Worm (Caenorhabditis elegans) whole organism, L4/young adult: ENCODE data around the gene C09F5.3.
"Not testable (repeated sequence)": the region's sequence is repeated elsewhere in the genome, so short reads cannot be mapped to it uniquely, and the experiment has no call there.

Experiments
- W03F9.2 ChIP-seq: fragments of 150-350 bp; optimal IDR thresholded peaks from 2 replicates; lab custom pipeline; 2014; ENCODE audit warnings: missing biosample characterization, missing genetic modification characterization
- dao-5 ChIP-seq: sonication (generic microtip); optimal IDR thresholded peaks from 2 replicates; lab custom pipeline; 2016; ENCODE audit warnings: missing genotype, missing genetic modification characterization, moderate library complexity, missing compliant biosample characterization
- him-1 ChIP-seq: sonication (generic microtip); optimal IDR thresholded peaks from 2 replicates; lab custom pipeline; 2016; ENCODE audit warnings: missing genotype, missing genetic modification reagents, missing genetic modification characterization, missing compliant biosample characterization

The C09F5.3 gene

DNA sequence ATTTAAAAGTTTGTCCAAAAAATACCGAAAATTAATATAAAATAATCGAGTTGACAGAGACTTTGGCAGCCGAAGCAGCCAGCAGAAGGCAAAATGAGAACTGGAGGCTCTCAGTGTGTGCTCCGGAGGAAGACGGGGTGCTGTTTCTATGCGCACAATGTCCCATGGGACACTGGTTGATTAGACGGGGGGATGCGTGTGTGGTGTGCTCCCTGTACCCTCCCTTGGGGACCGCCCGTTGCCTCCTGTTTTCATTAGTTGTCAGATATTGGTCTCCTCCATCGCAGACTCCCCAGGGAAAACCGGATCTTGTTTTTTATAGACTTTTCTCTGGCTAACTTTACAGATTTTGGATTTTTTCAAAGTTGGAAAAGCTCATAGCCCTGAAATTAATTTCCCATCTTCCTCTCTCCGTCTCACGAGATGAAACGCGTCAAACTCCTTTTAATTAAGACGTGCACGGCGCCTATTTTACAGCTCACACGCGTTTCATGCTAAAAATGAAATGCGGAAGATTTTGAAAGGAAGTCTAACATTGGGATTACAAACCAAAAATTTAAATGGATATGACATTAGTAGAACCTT, at the start of gene C09F5.3:
TSS of gene C09F5.3 (minus strand) at position 94 of the 585 bp plus-strand sequence.
- TF ChIP-seq dao-5 (no peak), W03F9.2 (tag; lab: Kevin White, UChicago) (no peak), him-1 (tag; lab: Kevin White, UChicago) (no peak)

DNA sequence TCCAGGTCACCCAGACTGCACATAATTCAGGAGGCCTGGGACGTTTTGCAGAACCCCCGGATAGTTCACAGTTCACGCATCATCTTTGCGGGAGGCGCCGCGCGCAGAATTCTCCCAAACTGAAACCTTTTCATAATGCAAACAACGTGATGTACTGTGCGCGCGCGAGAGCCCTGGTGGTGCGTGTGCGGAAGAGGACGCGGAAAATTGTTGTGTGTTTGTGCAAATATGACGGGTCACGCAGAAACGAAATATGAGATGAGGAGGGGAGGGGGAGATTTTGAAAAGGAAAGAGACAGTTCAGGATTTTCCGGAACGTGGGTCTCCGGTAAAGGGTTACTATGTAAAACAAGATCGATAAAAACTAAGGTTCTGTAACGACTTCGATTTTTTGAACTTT, 45.0 kb upstream of the C09F5.3 start:
- TF ChIP-seq W03F9.2 (tag; lab: Kevin White, UChicago): no peak
- no peak for TF ChIP-seq dao-5

DNA sequence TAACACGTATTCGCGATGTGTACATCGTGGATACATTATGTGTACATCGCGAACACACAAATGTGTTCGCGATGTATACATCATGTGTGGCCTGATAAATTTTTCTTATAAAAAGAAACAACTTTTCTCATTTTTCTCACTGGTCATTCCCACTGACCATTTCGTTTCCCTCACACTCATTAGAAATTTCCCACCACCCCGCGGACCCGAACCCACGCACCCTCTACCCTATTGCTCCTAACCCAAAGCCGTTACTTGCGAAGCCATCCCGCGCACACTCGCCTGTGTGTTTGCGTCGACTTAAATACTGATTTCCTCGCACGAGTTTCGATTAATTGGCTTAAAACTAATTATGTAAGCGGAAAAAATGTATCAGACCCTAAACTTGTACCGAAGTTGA, 33.7 kb upstream of the C09F5.3 start:
- TF ChIP-seq him-1 (tag; lab: Kevin White, UChicago): no peak
- peak; percentile 58 for TF ChIP-seq dao-5

DNA sequence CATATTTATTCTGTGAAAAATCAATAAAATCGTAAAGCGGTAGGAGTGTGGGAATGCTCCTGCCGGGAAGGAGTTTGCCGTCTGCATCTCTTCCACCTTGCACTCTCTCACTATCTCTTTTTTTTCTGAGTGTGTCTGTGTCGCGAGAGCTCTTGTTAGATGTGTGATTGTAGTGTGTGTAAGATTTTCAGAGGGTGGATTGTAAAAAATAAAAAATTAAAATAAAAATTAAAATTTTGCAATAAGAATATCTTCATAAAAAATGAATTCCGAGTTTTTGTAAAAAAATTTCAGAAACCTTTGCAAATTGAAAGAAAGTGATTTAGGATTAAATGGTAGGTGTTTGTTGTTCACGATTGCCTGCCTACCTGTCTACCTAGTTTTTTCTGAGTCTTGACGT, 31.3 kb upstream of the C09F5.3 start, which contains the start of gene sel-15:
TSS of gene sel-15 (minus strand) at position 101 of the 400 bp plus-strand sequence.
- TF ChIP-seq dao-5 (no peak), W03F9.2 (tag; lab: Kevin White, UChicago) (no peak), him-1 (tag; lab: Kevin White, UChicago) (no peak)

DNA sequence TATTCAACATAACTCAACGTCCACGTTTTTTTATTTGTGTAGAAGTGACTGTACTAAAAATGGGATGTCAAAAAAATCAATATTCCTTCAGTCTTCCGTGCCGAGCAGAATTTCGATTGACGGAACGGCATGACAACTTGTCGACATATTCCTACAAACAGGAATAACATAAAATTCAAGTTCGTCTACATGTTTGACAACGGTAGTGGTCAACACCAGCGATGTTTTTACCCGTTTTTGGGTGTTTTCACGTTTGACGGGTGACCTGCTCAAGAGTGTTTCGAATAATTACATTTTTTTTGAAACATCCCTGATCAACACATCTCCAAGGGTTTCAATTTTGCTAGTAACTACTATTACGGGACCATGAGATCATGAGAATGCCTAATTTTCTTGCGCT, 26.9 kb upstream of the C09F5.3 start, which contains the start of gene W02B3.7:
TSS of gene W02B3.7 (minus strand) at position 101 of the 400 bp plus-strand sequence.
- no peak for TF ChIP-seq dao-5
- no peak for TF ChIP-seq W03F9.2 (tag; lab: Kevin White, UChicago)
- TF ChIP-seq him-1 (tag; lab: Kevin White, UChicago): no peak

DNA sequence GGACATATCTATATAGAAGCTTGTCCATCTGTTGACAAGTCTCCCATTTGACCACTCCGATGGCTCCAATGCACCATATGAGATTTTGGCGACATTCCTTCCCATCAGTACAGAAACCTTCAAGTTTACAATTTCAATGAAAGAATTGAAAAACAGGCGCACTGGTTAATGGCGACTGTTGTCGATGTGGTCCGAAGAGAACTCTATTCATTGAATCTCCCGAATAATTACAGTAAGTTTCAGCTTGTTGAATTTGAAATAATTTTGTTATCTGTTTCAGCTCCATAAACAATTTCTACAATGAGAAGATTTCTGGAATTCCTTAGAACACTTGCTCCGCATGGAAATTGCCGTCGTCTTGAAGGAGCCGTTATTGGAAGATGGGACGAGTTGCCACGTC, 23.8 kb upstream of the C09F5.3 start, which contains the start of gene elf-1:
TSS of gene elf-1 (plus strand) at position 301 of the 400 bp plus-strand sequence.
- not testable (repeated sequence) for TF ChIP-seq him-1 (tag; lab: Kevin White, UChicago); W03F9.2 (tag; lab: Kevin White, UChicago); dao-5

DNA sequence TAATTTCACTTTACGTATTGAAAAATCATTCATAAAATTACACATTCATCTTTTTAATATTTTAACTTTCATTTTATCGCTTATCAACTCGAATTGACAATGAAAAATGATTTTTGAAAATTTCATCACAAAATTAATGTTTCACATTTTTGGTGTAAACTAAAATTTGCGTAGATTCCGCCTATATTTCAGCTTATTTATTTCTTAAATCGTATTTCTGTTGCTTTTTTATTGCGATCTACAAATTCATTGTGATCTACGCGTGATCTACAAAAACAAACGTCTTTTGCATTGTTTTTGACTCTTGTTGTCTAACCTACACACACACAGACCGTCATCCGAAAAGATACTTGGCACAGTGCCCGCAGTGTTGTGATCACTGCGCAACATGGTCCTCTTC, 23.0 kb upstream of the C09F5.3 start:
- TF ChIP-seq W03F9.2 (tag; lab: Kevin White, UChicago): no peak
- TF ChIP-seq dao-5: no peak
- no peak for TF ChIP-seq him-1 (tag; lab: Kevin White, UChicago)

DNA sequence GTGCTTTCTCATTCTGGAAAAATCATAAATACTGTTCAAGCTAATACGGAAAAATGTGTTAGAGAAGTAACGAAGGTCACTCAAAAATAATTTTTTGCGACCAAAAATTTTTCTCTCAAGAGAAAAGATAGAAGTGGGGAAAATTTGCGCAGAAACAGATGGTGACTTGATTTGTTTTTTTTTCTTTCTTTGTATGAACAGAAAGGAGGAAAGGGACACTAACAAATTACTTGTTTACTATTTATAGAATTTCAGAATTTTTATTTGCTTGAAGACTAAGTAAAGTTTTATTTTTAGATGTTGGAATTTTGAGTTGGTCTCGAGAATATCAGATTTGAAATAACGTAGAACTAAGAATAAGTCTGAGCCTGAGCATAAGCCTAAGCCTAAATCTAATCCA, 18.3 kb upstream of the C09F5.3 start, which contains the start of gene W02B3.4:
TSS of gene W02B3.4 (minus strand) at position 101 of the 400 bp plus-strand sequence.
- TF ChIP-seq dao-5 (no peak), W03F9.2 (tag; lab: Kevin White, UChicago) (no peak), him-1 (tag; lab: Kevin White, UChicago) (no peak)

DNA sequence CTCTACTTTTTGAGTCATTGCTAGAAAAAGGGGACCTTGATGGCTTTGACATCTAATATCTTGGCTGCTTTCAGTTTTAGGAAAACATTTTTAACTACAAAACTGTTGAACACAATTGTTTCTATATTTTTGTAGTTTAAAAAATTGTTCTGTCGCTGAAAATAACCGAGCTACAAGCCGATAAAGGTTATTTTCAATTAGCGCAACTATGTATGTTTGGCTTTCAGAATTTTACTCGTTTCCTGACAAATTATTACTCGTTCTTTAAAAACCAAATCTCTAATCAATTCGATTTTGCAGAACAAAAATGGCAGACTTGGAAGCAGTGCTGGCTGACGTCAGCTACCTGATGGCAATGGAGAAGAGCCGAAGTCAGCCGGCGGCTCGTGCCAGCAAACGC, 10.8 kb upstream of the C09F5.3 start, which contains the start of gene grk-2:
TSS of gene grk-2 (plus strand) at position 301 of the 400 bp plus-strand sequence.
- TF ChIP-seq him-1 (tag; lab: Kevin White, UChicago) (no peak), W03F9.2 (tag; lab: Kevin White, UChicago) (no peak), dao-5 (no peak)

DNA sequence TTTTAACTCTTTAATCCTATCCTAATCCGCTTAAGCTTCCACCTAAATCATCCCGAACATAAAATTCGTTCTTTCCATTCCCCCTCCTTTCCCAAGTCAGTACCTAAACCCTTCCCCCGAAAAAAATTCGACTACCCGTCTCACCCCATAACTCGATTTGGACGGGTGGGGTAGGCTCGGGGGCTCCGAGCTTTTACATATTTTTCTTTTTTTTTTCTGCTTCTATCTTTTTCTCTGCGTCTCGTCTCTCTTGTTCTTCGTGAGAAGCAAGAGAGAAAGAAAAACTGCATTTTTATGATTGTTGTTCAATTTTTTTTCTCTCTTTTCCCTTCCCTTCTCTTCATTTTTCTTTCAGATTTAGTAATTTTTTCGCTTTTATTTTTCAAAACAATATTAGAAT, 10.3 kb upstream of the C09F5.3 start:
- TF ChIP-seq him-1 (tag; lab: Kevin White, UChicago) (no peak), dao-5 (no peak), W03F9.2 (tag; lab: Kevin White, UChicago) (no peak)

DNA sequence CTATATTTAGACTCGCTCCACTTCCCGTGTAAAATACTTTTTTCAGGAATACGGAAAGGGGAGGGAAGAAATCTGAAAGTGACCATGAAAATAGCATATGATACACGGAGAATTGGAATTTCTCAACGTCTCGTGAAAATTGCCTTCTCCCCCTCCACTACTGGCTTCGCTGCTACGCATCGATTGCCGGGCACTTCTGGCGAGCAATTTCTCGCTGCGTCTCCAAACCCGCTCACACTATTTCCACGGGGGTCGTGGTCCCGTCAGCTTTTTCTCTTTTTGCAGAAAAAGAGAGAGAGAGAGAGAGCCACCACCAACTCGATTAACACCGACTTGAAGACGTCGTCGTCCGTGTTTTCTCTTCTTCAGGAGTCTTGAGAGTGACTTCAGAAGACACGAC, 5.9 kb upstream of the C09F5.3 start:
- no peak for TF ChIP-seq dao-5
- peak; percentile 2 for TF ChIP-seq him-1 (tag; lab: Kevin White, UChicago)

DNA sequence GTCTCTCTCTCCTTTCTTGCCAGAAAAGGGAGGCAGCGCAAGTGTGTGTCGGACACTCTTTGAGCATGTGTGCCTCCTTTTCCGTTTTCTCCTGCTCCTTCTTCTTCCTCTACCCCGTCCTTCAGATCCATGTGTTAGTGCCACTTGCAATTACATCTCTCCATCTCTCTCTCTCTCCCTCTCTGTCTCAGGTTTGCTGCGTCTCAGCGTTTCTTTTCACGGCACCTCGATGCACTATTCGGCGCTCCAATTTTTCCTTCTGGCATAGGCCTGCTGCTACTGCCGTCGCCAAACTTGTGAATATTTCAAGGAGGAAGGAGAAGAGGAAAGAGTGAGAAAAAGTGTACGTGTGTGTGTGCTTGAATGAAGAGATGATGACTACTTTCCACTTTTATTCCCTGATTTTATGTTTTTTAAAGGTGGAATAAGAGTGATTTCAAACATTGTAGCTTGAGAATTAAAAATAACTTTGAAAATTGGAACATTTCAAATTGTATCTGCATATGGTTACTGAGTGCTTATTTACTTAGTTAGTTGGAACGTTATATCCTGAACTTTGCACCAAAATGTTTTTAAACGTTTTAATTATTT, 3.3 kb upstream of the C09F5.3 start, which contains the start of gene W02B3.3:
TSS of gene W02B3.3 (minus strand) at position 131 of the 591 bp plus-strand sequence.
- TF ChIP-seq him-1 (tag; lab: Kevin White, UChicago): peak; percentile 97
- TF ChIP-seq W03F9.2 (tag; lab: Kevin White, UChicago): no peak
- TF ChIP-seq dao-5: no peak

DNA sequence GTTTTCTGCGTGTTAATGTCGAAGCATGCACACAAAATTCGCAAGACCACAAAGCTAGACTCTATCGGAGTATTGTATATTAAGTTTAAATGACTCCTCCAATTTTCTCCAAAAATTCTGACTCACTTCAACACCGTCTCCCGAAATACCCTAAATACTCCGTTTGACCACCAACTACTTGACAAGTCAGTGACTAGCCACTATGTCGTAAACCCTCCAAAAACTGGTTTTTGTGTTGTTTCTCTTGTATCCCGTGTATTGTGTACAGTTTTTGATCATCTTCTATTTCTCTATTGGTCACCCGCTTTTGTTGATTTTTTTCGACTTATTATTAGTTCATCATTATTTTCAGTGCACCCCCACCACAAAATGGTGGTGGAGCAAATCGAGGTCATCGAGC, 6.7 kb downstream of the C09F5.3 start, which contains the start of gene C09F5.1:
TSS of gene C09F5.1 (plus strand) at position 353 of the 400 bp plus-strand sequence.
- TF ChIP-seq dao-5: no peak
- no peak for TF ChIP-seq W03F9.2 (tag; lab: Kevin White, UChicago)
- no peak for TF ChIP-seq him-1 (tag; lab: Kevin White, UChicago)

DNA sequence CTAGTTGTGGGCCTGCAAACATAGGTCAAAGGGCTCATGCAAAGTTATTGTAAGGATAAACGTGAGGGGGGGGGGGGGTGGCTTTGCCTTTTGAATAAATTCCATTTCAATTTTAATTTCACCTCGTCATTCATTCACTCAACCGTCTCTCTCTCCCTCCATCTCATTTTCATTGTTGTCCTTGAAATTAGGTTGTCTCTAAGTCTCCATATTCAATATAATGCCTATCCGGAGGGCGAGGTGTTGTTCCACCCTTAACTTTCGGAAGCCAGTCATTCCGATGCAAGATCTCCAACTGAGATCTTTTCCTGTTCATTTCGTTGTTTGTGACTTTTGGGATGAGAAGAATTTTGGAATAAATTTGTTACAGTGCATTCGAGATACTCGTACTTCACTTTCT, 7.8 kb downstream of the C09F5.3 start:
- no peak for TF ChIP-seq him-1 (tag; lab: Kevin White, UChicago)
- no peak for TF ChIP-seq dao-5
- TF ChIP-seq W03F9.2 (tag; lab: Kevin White, UChicago): no peak
